Fruit fly (Drosophila melanogaster): ENCODE measurements around the gene CG11878.

CG11878 gene

dm6 chr3R:25238771-25239700 lies 34.6 kb upstream of the CG11878 start:
- no peak for TF ChIP-seq CG1792 (GFP tag; optimal IDR thresholded peaks at IDR 0.05)
- TF ChIP-seq CG10321 (GFP tag; IDR thresholded peaks at IDR 0.05), result no peak
- no peak for TF ChIP-seq abd-A (tag; optimal IDR thresholded peaks at IDR 0.05)
- TF ChIP-seq Side (GFP tag; optimal IDR thresholded peaks at IDR 0.05), result no peak
- TF ChIP-seq wor (GFP tag; IDR thresholded peaks at IDR 0.05), result no peak
- TF ChIP-seq Eip74EF (GFP tag; optimal IDR thresholded peaks at IDR 0.05), result peak in 1 of 2 experiments; percentile 10
- no peak for TF ChIP-seq gem (tag; optimal IDR thresholded peaks at IDR 0.05)
- no peak for TF ChIP-seq pfk (GFP tag; optimal IDR thresholded peaks at IDR 0.05)
- TF ChIP-seq Ets65A (GFP tag), result no peak
- no peak for TF ChIP-seq CG12659 (GFP tag; optimal IDR thresholded peaks at IDR 0.05)
- no peak for TF ChIP-seq yki (optimal IDR thresholded peaks at IDR 0.05)
- no peak for TF ChIP-seq luna (GFP tag; optimal IDR thresholded peaks at IDR 0.05)
- no peak for TF ChIP-seq Nf-YB (GFP tag; optimal IDR thresholded peaks at IDR 0.05)
- no peak for TF ChIP-seq CG8290 (GFP tag; optimal IDR thresholded peaks at IDR 0.05)
- no peak for TF ChIP-seq CG8290 (tag; optimal IDR thresholded peaks at IDR 0.05)
- TF ChIP-seq tap (tag; optimal IDR thresholded peaks at IDR 0.05), result no peak
- no peak for TF ChIP-seq CG33557 (GFP tag; optimal IDR thresholded peaks at IDR 0.05)
- 0 out of 4 replicates have a peak, but pooled peaks have one; percentile 44 for TF ChIP-seq chinmo (GFP tag; IDR thresholded peaks at IDR 0.05; ENCODE audit: partially characterized antibody)
- TF ChIP-seq CG9817 (tag; optimal IDR thresholded peaks at IDR 0.05), result no peak
- TF ChIP-seq nom (GFP tag; optimal IDR thresholded peaks at IDR 0.05), result peak; percentile 46
- no peak for TF ChIP-seq HLH4C (GFP tag; IDR thresholded peaks at IDR 0.05; ENCODE audit: partially characterized antibody)
- no peak for TF ChIP-seq ap (GFP tag; IDR thresholded peaks at IDR 0.05)
- TF ChIP-seq scrt (GFP tag; optimal IDR thresholded peaks at IDR 0.05), result no peak
- TF ChIP-seq cwo (GFP tag; optimal IDR thresholded peaks at IDR 0.05), result peak; percentile 64
- TF ChIP-seq Pdp1 (GFP tag; optimal IDR thresholded peaks at IDR 0.05), result no peak
- no peak for TF ChIP-seq D (optimal IDR thresholded peaks at IDR 0.05)
- no peak for TF ChIP-seq D (GFP tag; optimal IDR thresholded peaks at IDR 0.05)
- TF ChIP-seq btn (GFP tag; optimal IDR thresholded peaks at IDR 0.05), result no peak
- TF ChIP-seq bigmax (GFP tag; optimal IDR thresholded peaks at IDR 0.05), result no peak
- TF ChIP-seq Sox102F (GFP tag; optimal IDR thresholded peaks at IDR 0.05), result no peak
- no peak for TF ChIP-seq sd (tag; optimal IDR thresholded peaks at IDR 0.05)
- peak; percentile 84 for TF ChIP-seq sug (tag; optimal IDR thresholded peaks at IDR 0.05)
- no peak for TF ChIP-seq Rx (GFP tag; IDR thresholded peaks at IDR 0.05)
- 0 out of 2 replicates have a peak, but pooled peaks have one; percentile 11 for TF ChIP-seq Atf6 (GFP tag; IDR thresholded peaks at IDR 0.05)

dm6 chr3R:25239880-25240279 lies 33.8 kb upstream of the CG11878 start, which contains the start of gene to:
Gene to (plus strand): TSS chr3R:25240180.
- TF ChIP-seq rib (GFP tag; IDR thresholded peaks at IDR 0.05) (no peak), Mad (GFP tag; optimal IDR thresholded peaks at IDR 0.05) (no peak), Stat92E (GFP tag; optimal IDR thresholded peaks at IDR 0.05) (no peak), CG15269 (tag; optimal IDR thresholded peaks at IDR 0.05) (no peak), Six4 (GFP tag; optimal IDR thresholded peaks at IDR 0.05) (no peak), ssp (GFP tag; IDR thresholded peaks at IDR 0.05) (no peak), Sox102F (GFP tag; optimal IDR thresholded peaks at IDR 0.05) (no peak), sob (GFP tag; IDR thresholded peaks at IDR 0.05) (no peak), CG3407 (GFP tag; optimal IDR thresholded peaks at IDR 0.05) (no peak), Poxn (GFP tag; IDR thresholded peaks at IDR 0.05) (no peak), CG14710 (tag; optimal IDR thresholded peaks at IDR 0.05) (no peak), Ets97D (GFP tag; optimal IDR thresholded peaks at IDR 0.05) (no peak), CG1792 (GFP tag; optimal IDR thresholded peaks at IDR 0.05) (no peak), CG2712 (tag; optimal IDR thresholded peaks at IDR 0.05) (no peak), CG2116 (GFP tag; optimal IDR thresholded peaks at IDR 0.05) (no peak), CG8924 (tag; optimal IDR thresholded peaks at IDR 0.05) (no peak)
